Fruit fly (Drosophila melanogaster) whole organism, embryonic: ENCODE measurements around the gene Drsl2.
A peak's percentile ranks its signal among the peaks of the same experiment; 100 is the strongest.

Source experiments
- ATbp ChIP-seq: fragments of 200-800 bp; sonication (Bioruptor generic); optimal IDR thresholded peaks from 2 replicates; lab custom pipeline; 2017; ENCODE audit warnings: missing biosample characterization, mild to moderate bottlenecking, missing genetic modification characterization, missing genetic modification reagents
- Awh ChIP-seq: fragments of 200-800 bp; sonication (Bioruptor generic); IDR thresholded peaks from 2 replicates; pipeline ENCODE4, ENCODE4 v1.3.6; 2022; ENCODE audit warnings: missing biosample characterization, missing genetic modification characterization
- Bgb ChIP-seq: fragments of 200-800 bp; sonication (Bioruptor generic); IDR thresholded peaks from 2 replicates; pipeline ENCODE4 v1.3.6; 2022; ENCODE audit warnings: missing biosample characterization, missing genetic modification characterization; ENCODE audit not compliant: partially characterized antibody
- CG11723 ChIP-seq: fragments of 200-800 bp; sonication (Bioruptor generic); optimal IDR thresholded peaks from 2 replicates; lab custom pipeline; 2017; ENCODE audit warnings: missing biosample characterization, mild to moderate bottlenecking, missing genetic modification characterization
- CG12104 ChIP-seq: fragments of 200-800 bp; sonication (Bioruptor generic); optimal IDR thresholded peaks from 3 replicates; lab custom pipeline; 2016; ENCODE audit warnings: missing biosample characterization, missing genetic modification characterization
- CG15479 ChIP-seq: fragments of 200-800 bp; sonication (Bioruptor generic); optimal IDR thresholded peaks from 3 replicates; lab custom pipeline; 2019; ENCODE audit warnings: missing biosample characterization, mild to moderate bottlenecking, missing genetic modification characterization, moderate library complexity
- CG15514 ChIP-seq: fragments of 200-800 bp; sonication (Bioruptor generic); optimal IDR thresholded peaks from 3 replicates; lab custom pipeline; 2017; ENCODE audit warnings: missing biosample characterization, missing genetic modification characterization, mild to moderate bottlenecking, moderate library complexity, missing genetic modification reagents
- CG16813 ChIP-seq: fragments of 200-800 bp; sonication (Bioruptor generic); IDR thresholded peaks from 3 replicates; pipeline ENCODE4 v1.3.6; 2022; ENCODE audit warnings: missing biosample characterization, missing genetic modification characterization; ENCODE audit not compliant: partially characterized antibody
- CG17328 ChIP-seq: fragments of 200-800 bp; sonication (Bioruptor generic); IDR thresholded peaks from 2 replicates; pipeline ENCODE4 v1.3.6; 2022; ENCODE audit warnings: missing biosample characterization, missing genetic modification characterization
- CG17385 ChIP-seq: fragments of 200-800 bp; sonication (Bioruptor generic); optimal IDR thresholded peaks from 3 replicates; lab custom pipeline; 2018; ENCODE audit warnings: missing biosample characterization, mild to moderate bottlenecking, missing genetic modification characterization
- CG17802 ChIP-seq: fragments of 200-800 bp; sonication (Bioruptor generic); optimal IDR thresholded peaks from 2 replicates; lab custom pipeline; 2018; ENCODE audit warnings: missing biosample characterization, mild to moderate bottlenecking, missing genetic modification characterization, moderate library complexity
- CG3065 ChIP-seq: fragments of 200-800 bp; sonication (Bioruptor generic); optimal IDR thresholded peaks from 2 replicates; lab custom pipeline; 2016; ENCODE audit warnings: missing biosample characterization, missing genetic modification characterization
- CG5245 ChIP-seq: fragments of 200-800 bp; sonication (Bioruptor generic); optimal IDR thresholded peaks from 3 replicates; lab custom pipeline; 2016; ENCODE audit warnings: missing biosample characterization, missing genetic modification characterization
- CG6254 ChIP-seq: fragments of 200-800 bp; sonication (Bioruptor generic); optimal IDR thresholded peaks from 3 replicates; lab custom pipeline; 2017; ENCODE audit warnings: mild to moderate bottlenecking, missing biosample characterization, missing genetic modification reagents, missing genetic modification characterization
- CG8388 ChIP-seq: fragments of 200-800 bp; sonication (Bioruptor generic); optimal IDR thresholded peaks from 2 replicates; lab custom pipeline; 2019; ENCODE audit warnings: missing biosample characterization, mild to moderate bottlenecking, missing genetic modification characterization, moderate library complexity
- CG9609 ChIP-seq: fragments of 200-800 bp; sonication (Bioruptor generic); optimal IDR thresholded peaks from 3 replicates; lab custom pipeline; 2016; ENCODE audit warnings: missing biosample characterization, missing genetic modification characterization
- CG9817 ChIP-seq: fragments of 200-800 bp; sonication (Bioruptor generic); optimal IDR thresholded peaks from 2 replicates; lab custom pipeline; 2018; ENCODE audit warnings: missing biosample characterization, mild to moderate bottlenecking, missing genetic modification characterization, moderate library complexity
- CG9932 ChIP-seq: fragments of 200-800 bp; sonication (Bioruptor generic); IDR thresholded peaks from 2 replicates; pipeline ENCODE4 v1.3.6; 2022; ENCODE audit warnings: missing biosample characterization, missing genetic modification characterization
- Chrac-16 ChIP-seq: fragments of 200-800 bp; sonication (Bioruptor generic); optimal IDR thresholded peaks from 3 replicates; lab custom pipeline; 2016; ENCODE audit warnings: missing biosample characterization, missing genetic modification characterization
- CkIIα-i1 ChIP-seq: fragments of 200-800 bp; sonication (Bioruptor generic); IDR thresholded peaks from 2 replicates; pipeline ENCODE4 v1.3.6; 2022; ENCODE audit warnings: missing biosample characterization, missing genetic modification characterization
- CoRest ChIP-seq: fragments of 200-800 bp; sonication (Bioruptor generic); optimal IDR thresholded peaks from 3 replicates; lab custom pipeline; 2018; ENCODE audit warnings: missing biosample characterization, mild to moderate bottlenecking, missing genetic modification characterization, moderate library complexity
- E2f1 ChIP-seq: fragments of 200-800 bp; sonication (Bioruptor generic); IDR thresholded peaks from 2 replicates; pipeline ENCODE4 v1.3.6; 2022; ENCODE audit warnings: missing biosample characterization, missing genetic modification characterization
- Fer3 ChIP-seq: fragments of 200-800 bp; sonication (Bioruptor generic); optimal IDR thresholded peaks from 2 replicates; lab custom pipeline; 2018; ENCODE audit warnings: missing biosample characterization, mild to moderate bottlenecking, missing genetic modification characterization, moderate library complexity
- Lpt ChIP-seq: fragments of >200 bp; optimal IDR thresholded peaks from 2 replicates; lab custom pipeline; 2018; ENCODE audit warnings: missing biosample characterization, missing genetic modification characterization
- Mad ChIP-seq: fragments of 200-800 bp; sonication (Bioruptor generic); optimal IDR thresholded peaks from 2 replicates; lab custom pipeline; 2016; ENCODE audit warnings: missing biosample characterization, missing genetic modification characterization
- Opbp ChIP-seq: fragments of 200-800 bp; sonication (Bioruptor generic); IDR thresholded peaks from 3 replicates; pipeline ENCODE4 v1.3.6; 2022; ENCODE audit warnings: missing biosample characterization, missing genetic modification characterization; ENCODE audit not compliant: partially characterized antibody
- Pdp1 ChIP-seq, 2 experiments: fragments of 200-800 bp; sonication (Bioruptor generic); optimal IDR thresholded peaks; 3 replicates each; lab custom pipeline; 2016; ENCODE audit warnings: missing biosample characterization in 2 of 2, missing genetic modification characterization in 2 of 2, mild to moderate bottlenecking in 1 of 2, moderate library complexity in 1 of 2
- Spps ChIP-seq: fragments of 200-800 bp; sonication (Bioruptor generic); optimal IDR thresholded peaks from 2 replicates; lab custom pipeline; 2018; ENCODE audit warnings: missing biosample characterization, mild to moderate bottlenecking, missing genetic modification characterization
- Ssrp ChIP-seq: fragments of 200-800 bp; sonication (Bioruptor generic); optimal IDR thresholded peaks from 2 replicates; lab custom pipeline; 2018; ENCODE audit warnings: missing biosample characterization, mild to moderate bottlenecking, missing genetic modification characterization, moderate library complexity
- Trl ChIP-seq, 3 experiments: fragments of >200 bp in 2 of 3; fragments of 200-800 bp in 1 of 3; sonication (Bioruptor generic) in 1 of 3; optimal IDR thresholded peaks; 2 replicates in 1 of 3; 3 replicates in 2 of 3; lab custom pipeline; 2016 to 2017; ENCODE audit warnings: missing biosample characterization in 1 of 3, missing genetic modification characterization in 1 of 3
- abd-A ChIP-seq: fragments of 200-800 bp; sonication (Bioruptor generic); optimal IDR thresholded peaks from 3 replicates; lab custom pipeline; 2019; ENCODE audit warnings: missing biosample characterization, mild to moderate bottlenecking, missing genetic modification characterization, moderate library complexity
- aop ChIP-seq: fragments of 200-800 bp; sonication (Bioruptor generic); IDR thresholded peaks from 2 replicates; pipeline ENCODE4 v1.3.6; 2022; ENCODE audit warnings: missing biosample characterization, missing genetic modification characterization
- ara ChIP-seq: fragments of 200-800 bp; sonication (Bioruptor generic); IDR thresholded peaks from 2 replicates; pipeline ENCODE4 v1.3.6; 2022; ENCODE audit warnings: missing biosample characterization, missing genetic modification characterization
- chinmo ChIP-seq: fragments of 200-800 bp; sonication (Bioruptor generic); IDR thresholded peaks from 4 replicates; pipeline ENCODE4 v1.3.6; 2022; ENCODE audit warnings: missing biosample characterization, missing genetic modification characterization; ENCODE audit not compliant: partially characterized antibody
- gro ChIP-seq: fragments of 200-800 bp; sonication (Bioruptor generic); optimal IDR thresholded peaks from 2 replicates; lab custom pipeline; 2016; ENCODE audit warnings: missing biosample characterization, missing genetic modification characterization
- her ChIP-seq: fragments of 200-800 bp; sonication (Bioruptor generic); optimal IDR thresholded peaks from 2 replicates; lab custom pipeline; 2016; ENCODE audit warnings: missing biosample characterization, missing genetic modification characterization
- lbe ChIP-seq: fragments of 200-800 bp; sonication (Bioruptor generic); optimal IDR thresholded peaks from 2 replicates; lab custom pipeline; 2016; ENCODE audit warnings: missing biosample characterization, mild to moderate bottlenecking, missing genetic modification characterization
- lmd ChIP-seq: fragments of 200-800 bp; sonication (Bioruptor generic); IDR thresholded peaks from 2 replicates; pipeline ENCODE4 v1.3.6; 2022; ENCODE audit warnings: missing biosample characterization, missing genetic modification characterization
- luna ChIP-seq: fragments of 200-800 bp; sonication (Bioruptor generic); optimal IDR thresholded peaks from 2 replicates; lab custom pipeline; 2016; ENCODE audit warnings: missing biosample characterization, missing genetic modification characterization
- mld ChIP-seq: fragments of 200-800 bp; sonication (Bioruptor generic); IDR thresholded peaks from 3 replicates; pipeline ENCODE4 v1.3.6; 2022; ENCODE audit warnings: missing biosample characterization, missing genetic modification characterization; ENCODE audit not compliant: partially characterized antibody
- pan ChIP-seq, 4 experiments: fragments of >200 bp in 3 of 4; fragments of 200-800 bp in 1 of 4; sonication (Bioruptor generic) in 1 of 4; optimal IDR thresholded peaks in 3 of 4; IDR thresholded peaks in 1 of 4; 2 replicates each; pipeline versions ENCODE4 v1.3.6 to Lab custom; 2017 to 2022; ENCODE audit warnings: missing biosample characterization in 2 of 4, missing genetic modification characterization in 2 of 4, mixed read lengths in 1 of 4
- pfk ChIP-seq: fragments of 200-800 bp; sonication (Bioruptor generic); optimal IDR thresholded peaks from 2 replicates; lab custom pipeline; 2018; ENCODE audit warnings: missing biosample characterization, mild to moderate bottlenecking, missing genetic modification characterization, moderate library complexity
- ranshi ChIP-seq: fragments of 200-800 bp; sonication (Bioruptor generic); IDR thresholded peaks from 2 replicates; pipeline ENCODE4 v1.3.6; 2022; ENCODE audit warnings: missing biosample characterization, missing genetic modification characterization
- ro ChIP-seq: fragments of 200-800 bp; sonication (Bioruptor generic); IDR thresholded peaks from 2 replicates; pipeline ENCODE4 v1.3.6; 2022; ENCODE audit warnings: missing biosample characterization, missing genetic modification characterization
- row ChIP-seq: fragments of 200-800 bp; sonication (Bioruptor generic); IDR thresholded peaks from 3 replicates; pipeline ENCODE4 v1.3.6; 2022; ENCODE audit warnings: missing biosample characterization, missing genetic modification characterization
- run ChIP-seq: fragments of 200-800 bp; sonication (Bioruptor generic); optimal IDR thresholded peaks from 3 replicates; lab custom pipeline; 2018; ENCODE audit warnings: missing biosample characterization, mild to moderate bottlenecking, missing genetic modification characterization
- sisA ChIP-seq: fragments of 200-800 bp; sonication (Bioruptor generic); IDR thresholded peaks from 2 replicates; pipeline ENCODE4 v1.3.6; 2022; ENCODE audit warnings: missing biosample characterization, missing genetic modification characterization

Gene Drsl2

dm6 chr3L:3303534-3304459 is 10.4 kb upstream of the Drsl2 start, which contains the start of gene ZnT63C (continued):
- no peak for TF ChIP-seq Trl (optimal IDR thresholded peaks at IDR 0.05; lab: Kevin White, UChicago)
- no peak for TF ChIP-seq Trl (GFP tag; optimal IDR thresholded peaks at IDR 0.05; lab: Kevin White, UChicago)
- no peak for TF ChIP-seq luna (GFP tag; lab: Kevin White, UChicago)
- no peak for TF ChIP-seq CG5245 (GFP tag; lab: Kevin White, UChicago)
- no peak for TF ChIP-seq Fer3 (tag; lab: Kevin White, UChicago)
- TF ChIP-seq row (GFP tag; lab: Robert Waterston, UW): peak; percentile 33; the same call in 2 of the 3 replicates
- TF ChIP-seq pfk (GFP tag; lab: Kevin White, UChicago): no peak
- 0 out of 2 replicates have a peak, but pooled peaks have one; percentile 24 for TF ChIP-seq CG17328 (GFP tag; lab: Robert Waterston, UW)
- TF ChIP-seq gro (GFP tag; lab: Kevin White, UChicago): no peak
- TF ChIP-seq Chrac-16 (GFP tag; lab: Kevin White, UChicago): no peak
- TF ChIP-seq CG11723 (GFP tag; lab: Kevin White, UChicago): no peak
- no peak for TF ChIP-seq pan (optimal IDR thresholded peaks at IDR 0.05; lab: Kevin White, UChicago)
- peak in 1 of 2 experiments; percentile 10 for TF ChIP-seq pan (GFP tag; optimal IDR thresholded peaks at IDR 0.05 in 1 of 2, IDR thresholded peaks at IDR 0.05 in 1 of 2)
- peak; percentile 84 for TF ChIP-seq CG15479 (GFP tag; lab: Kevin White, UChicago)
- no peak for TF ChIP-seq ranshi (GFP tag; lab: Robert Waterston, UW)
- no peak for TF ChIP-seq lbe (GFP tag; lab: Kevin White, UChicago)
- TF ChIP-seq Ssrp (tag; lab: Kevin White, UChicago): no peak
- TF ChIP-seq CG17385 (GFP tag; lab: Kevin White, UChicago): no peak
- no peak for TF ChIP-seq CkIIα-i1 (GFP tag; lab: Robert Waterston, UW)
- TF ChIP-seq CG16813 (GFP tag; lab: Robert Waterston, UW): peak; percentile 83
- TF ChIP-seq lmd (GFP tag; lab: Robert Waterston, UW): no peak
- no peak for TF ChIP-seq Spps
- TF ChIP-seq CG3065 (GFP tag; lab: Kevin White, UChicago): no peak
- TF ChIP-seq Mad (GFP tag; lab: Kevin White, UChicago): peak; percentile 14
- TF ChIP-seq CG12104: no peak
- no peak for TF ChIP-seq CG15514 (GFP tag; lab: Kevin White, UChicago)
- TF ChIP-seq mld: peak; percentile 66
- no peak for TF ChIP-seq Lpt (GFP tag; lab: Kevin White, UChicago)
- TF ChIP-seq CG9609 (GFP tag; lab: Kevin White, UChicago): no peak
- TF ChIP-seq CoRest (tag; lab: Kevin White, UChicago): no peak
- TF ChIP-seq Pdp1 (GFP tag; optimal IDR thresholded peaks at IDR 0.05; lab: Kevin White, UChicago): no peak
- TF ChIP-seq E2f1 (GFP tag; lab: Robert Waterston, UW): no peak
- no peak for TF ChIP-seq CG9817 (tag; lab: Kevin White, UChicago)
- TF ChIP-seq CG17802 (tag; lab: Kevin White, UChicago): no peak
- no peak for TF ChIP-seq sisA (GFP tag; lab: Robert Waterston, UW)
- TF ChIP-seq ara (GFP tag; lab: Robert Waterston, UW): peak; percentile 28; the same call in 1 of the 2 replicates
- TF ChIP-seq ATbp: no peak
- TF ChIP-seq aop (GFP tag; lab: Robert Waterston, UW): no peak
- TF ChIP-seq chinmo (GFP tag; lab: Robert Waterston, UW): peak; percentile 89
- TF ChIP-seq her (GFP tag; lab: Kevin White, UChicago): no peak
- no peak for TF ChIP-seq abd-A (tag; lab: Kevin White, UChicago)
- no peak for TF ChIP-seq ro (GFP tag; lab: Robert Waterston, UW)
- peak; percentile 1 for TF ChIP-seq run
- TF ChIP-seq CG8388 (GFP tag; lab: Kevin White, UChicago): no peak
- no peak for TF ChIP-seq Awh (GFP tag; lab: Robert Waterston, UW)
- TF ChIP-seq Opbp (GFP tag; lab: Robert Waterston, UW): peak; percentile 84
- peak; percentile 87 for TF ChIP-seq Bgb
- TF ChIP-seq CG6254: no peak
- no peak for TF ChIP-seq CG9932 (GFP tag; lab: Robert Waterston, UW)
